Worm (Caenorhabditis elegans): ENCODE data around the gene F28H7.8.
A peak's percentile ranks its signal among the peaks of the same experiment; 100 is the strongest.

The F28H7.8 gene

ce11 chrV:10745034-10745433 lies 13.7 kb upstream of the F28H7.8 start, which contains the start of gene srj-21:
Gene srj-21 (plus strand): TSS chrV:10745334.
- no peak for TF ChIP-seq dmd-6 (GFP tag; IDR thresholded peaks at IDR 0.05)
- no peak for TF ChIP-seq lim-7 (GFP tag; IDR thresholded peaks at IDR 0.05)
- no peak for TF ChIP-seq nhr-28 (tag; optimal IDR thresholded peaks at IDR 0.05)
- no peak for TF ChIP-seq T26A8.4 (GFP tag; IDR thresholded peaks at IDR 0.05)
- no peak for TF ChIP-seq mep-1 (tag; optimal IDR thresholded peaks at IDR 0.05)
- TF ChIP-seq zfp-2 (tag; optimal IDR thresholded peaks at IDR 0.05) = no peak
- TF ChIP-seq lin-15B (tag; optimal IDR thresholded peaks at IDR 0.05) = no peak
- no peak for TF ChIP-seq lin-1 (GFP tag; IDR thresholded peaks at IDR 0.05)
- no peak for TF ChIP-seq zip-2 (tag; optimal IDR thresholded peaks at IDR 0.05)
- TF ChIP-seq nhr-25 (tag; optimal IDR thresholded peaks at IDR 0.05; ENCODE audit: borderline replicate concordance, insufficient read depth) = no peak
- no peak for TF ChIP-seq nhr-77 (tag; optimal IDR thresholded peaks at IDR 0.05)
- TF ChIP-seq unc-130 (GFP tag; optimal IDR thresholded peaks at IDR 0.05) = no peak
- TF ChIP-seq ceh-20 (GFP tag; IDR thresholded peaks at IDR 0.05) = no peak
- TF ChIP-seq dmd-9 (GFP tag; IDR thresholded peaks at IDR 0.05) = no peak
- no peak for TF ChIP-seq nhr-76 (tag; optimal IDR thresholded peaks at IDR 0.05)
- TF ChIP-seq daf-12 (tag; optimal IDR thresholded peaks at IDR 0.05) = no peak
- no peak for TF ChIP-seq madf-9 (GFP tag; conservative IDR thresholded peaks at IDR 0.05)

ce11 chrV:10747263-10747951 lies 11.4 kb upstream of the F28H7.8 start, which contains the start of the genes selt-1.2 and F28H7.2:
Gene selt-1.2 (minus strand): TSS chrV:10747363.
Gene F28H7.2 (plus strand): TSS chrV:10747901.
- no peak for TF ChIP-seq madf-9 (GFP tag; conservative IDR thresholded peaks at IDR 0.05)
- no peak for TF ChIP-seq aha-1 (tag)
- no peak for TF ChIP-seq snpc-1.2 (GFP tag; IDR thresholded peaks at IDR 0.05)
- TF ChIP-seq vab-7 (GFP tag; IDR thresholded peaks at IDR 0.05) = no peak
- no peak for TF ChIP-seq nhr-10 (tag; optimal IDR thresholded peaks at IDR 0.05)
- TF ChIP-seq ceh-32 (tag; optimal IDR thresholded peaks at IDR 0.05; ENCODE audit: poor library complexity) = no peak
- no peak for TF ChIP-seq spr-1 (tag; optimal IDR thresholded peaks at IDR 0.05)
- no peak for TF ChIP-seq nhr-48 (tag; optimal IDR thresholded peaks at IDR 0.05)
- no peak for TF ChIP-seq pqm-1 (tag; optimal IDR thresholded peaks at IDR 0.05)
- no peak for TF ChIP-seq ZK546.5 (tag; optimal IDR thresholded peaks at IDR 0.05)
- TF ChIP-seq gei-8 (GFP tag; optimal IDR thresholded peaks at IDR 0.05) = no peak
- no peak for TF ChIP-seq dmd-6 (GFP tag; IDR thresholded peaks at IDR 0.05)
- no peak for TF ChIP-seq nhr-77 (tag; optimal IDR thresholded peaks at IDR 0.05)
- TF ChIP-seq hlh-30 (tag; optimal IDR thresholded peaks at IDR 0.05; ENCODE audit: insufficient read depth) = no peak
- no peak for TF ChIP-seq R02D3.7 (tag; optimal IDR thresholded peaks at IDR 0.05)
- no peak for TF ChIP-seq egl-27 (tag; optimal IDR thresholded peaks at IDR 0.05)

ce11 chrV:10750630-10751029 lies 8.1 kb upstream of the F28H7.8 start, which contains the start of gene F28H7.3:
Gene F28H7.3 (minus strand): TSS chrV:10750788.
- TF ChIP-seq dve-1 (tag; optimal IDR thresholded peaks at IDR 0.05; ENCODE audit: insufficient read depth) (peak; percentile 77), nhr-42 (GFP tag; IDR thresholded peaks at IDR 0.05) (no peak), Y105C5A.15 (GFP tag; IDR thresholded peaks at IDR 0.05) (no peak), dmd-6 (GFP tag; IDR thresholded peaks at IDR 0.05) (peak; percentile 97), hlh-11 (tag; optimal IDR thresholded peaks at IDR 0.05) (peak; percentile 65), pqm-1 (tag; optimal IDR thresholded peaks at IDR 0.05) (peak; percentile 94), R02D3.7 (tag; optimal IDR thresholded peaks at IDR 0.05) (no peak), Y75B8A.6 (GFP tag; IDR thresholded peaks at IDR 0.05) (no peak), php-3 (GFP tag; IDR thresholded peaks at IDR 0.05) (0 out of 2 replicates have a peak, but pooled peaks have one; percentile 45), lin-1 (GFP tag; IDR thresholded peaks at IDR 0.05) (peak; percentile 61; the same call in 1 of the 2 replicates), daf-16 (GFP tag; optimal IDR thresholded peaks at IDR 0.05) (no peak), daf-16 (tag; optimal IDR thresholded peaks at IDR 0.05) (peak; percentile 51), fos-1 (tag; optimal IDR thresholded peaks at IDR 0.05) (no peak), lsy-2 (tag; optimal IDR thresholded peaks at IDR 0.05) (no peak), mxl-3 (GFP tag; optimal IDR thresholded peaks at IDR 0.05) (peak; percentile 46), dmd-8 (GFP tag; IDR thresholded peaks at IDR 0.05) (no peak), attf-4 (tag; optimal IDR thresholded peaks at IDR 0.05) (no peak), nhr-48 (tag; optimal IDR thresholded peaks at IDR 0.05) (peak; percentile 41), saeg-2 (GFP tag; IDR thresholded peaks at IDR 0.05) (no peak), nhr-77 (tag; optimal IDR thresholded peaks at IDR 0.05) (peak; percentile 49), nhr-28 (tag; optimal IDR thresholded peaks at IDR 0.05) (peak; percentile 73), F49E8.2 (tag; optimal IDR thresholded peaks at IDR 0.05; ENCODE audit: borderline replicate concordance) (no peak), nhr-102 (tag; optimal IDR thresholded peaks at IDR 0.05) (no peak), tra-1 (GFP tag; IDR thresholded peaks at IDR 0.05) (peak; percentile 45; the same call in 1 of the 2 replicates)
